Worm (Caenorhabditis elegans): ENCODE data around the gene aqp-1.

- TF ChIP-seq him-1 (tag; optimal IDR thresholded peaks at IDR 0.05), result no peak
- no peak for TF ChIP-seq dao-5 (tag; optimal IDR thresholded peaks at IDR 0.05)
These were observed 14.1 kb downstream of the aqp-1 start for ce11 chrII:7224074-7224473.
